Worm (Caenorhabditis elegans): ENCODE results near the gene luc-7L3.

Gene luc-7L3

ce11 chrII:86794-87193 lies 11.0 kb downstream of the luc-7L3 start:
- TF ChIP-seq ceh-36 (tag; optimal IDR thresholded peaks at IDR 0.05) (no peak), tra-4 (tag; optimal IDR thresholded peaks at IDR 0.05) (no peak), flt-1 (GFP tag; IDR thresholded peaks at IDR 0.05) (no peak), aly-1 (tag; optimal IDR thresholded peaks at IDR 0.05) (no peak), scrt-1 (GFP tag; IDR thresholded peaks at IDR 0.05) (no peak), F13C5.2 (tag; optimal IDR thresholded peaks at IDR 0.05) (no peak), sea-1 (GFP tag; conservative IDR thresholded peaks at IDR 0.05) (no peak), tbx-11 (GFP tag; IDR thresholded peaks at IDR 0.05) (no peak), B0310.2 (tag; optimal IDR thresholded peaks at IDR 0.05) (no peak), ama-1 (optimal IDR thresholded peaks at IDR 0.05) (no peak), hmg-4 (GFP tag; optimal IDR thresholded peaks at IDR 0.05) (no peak), ets-7 (tag; optimal IDR thresholded peaks at IDR 0.05) (no peak), hnd-1 (tag; optimal IDR thresholded peaks at IDR 0.05) (no peak), hmbx-1 (tag; optimal IDR thresholded peaks at IDR 0.05) (no peak)

ce11 chrII:84134-84533 lies 13.7 kb downstream of the luc-7L3 start, which contains the start of gene C50D2.6:
C50D2.6 (plus strand) TSS chrII:84434.
- TF ChIP-seq ama-1 (optimal IDR thresholded peaks at IDR 0.05) (no peak), pes-1 (GFP tag; IDR thresholded peaks at IDR 0.05) (no peak), ceh-36 (tag; optimal IDR thresholded peaks at IDR 0.05) (no peak), aly-1 (tag; optimal IDR thresholded peaks at IDR 0.05) (no peak), tra-4 (tag; optimal IDR thresholded peaks at IDR 0.05) (no peak), sea-1 (GFP tag; conservative IDR thresholded peaks at IDR 0.05) (no peak), flt-1 (GFP tag; IDR thresholded peaks at IDR 0.05) (no peak), ets-7 (tag; optimal IDR thresholded peaks at IDR 0.05) (no peak), tbx-37 (GFP tag; conservative IDR thresholded peaks at IDR 0.05) (no peak), F13C5.2 (tag; optimal IDR thresholded peaks at IDR 0.05) (no peak), hmbx-1 (tag; optimal IDR thresholded peaks at IDR 0.05) (no peak), B0310.2 (tag; optimal IDR thresholded peaks at IDR 0.05) (no peak), scrt-1 (GFP tag; IDR thresholded peaks at IDR 0.05) (no peak), ceh-13 (GFP tag; optimal IDR thresholded peaks at IDR 0.05) (no peak), tbx-11 (GFP tag; IDR thresholded peaks at IDR 0.05) (no peak), hmg-4 (GFP tag; optimal IDR thresholded peaks at IDR 0.05) (no peak), hnd-1 (tag; optimal IDR thresholded peaks at IDR 0.05) (no peak)

DNA sequence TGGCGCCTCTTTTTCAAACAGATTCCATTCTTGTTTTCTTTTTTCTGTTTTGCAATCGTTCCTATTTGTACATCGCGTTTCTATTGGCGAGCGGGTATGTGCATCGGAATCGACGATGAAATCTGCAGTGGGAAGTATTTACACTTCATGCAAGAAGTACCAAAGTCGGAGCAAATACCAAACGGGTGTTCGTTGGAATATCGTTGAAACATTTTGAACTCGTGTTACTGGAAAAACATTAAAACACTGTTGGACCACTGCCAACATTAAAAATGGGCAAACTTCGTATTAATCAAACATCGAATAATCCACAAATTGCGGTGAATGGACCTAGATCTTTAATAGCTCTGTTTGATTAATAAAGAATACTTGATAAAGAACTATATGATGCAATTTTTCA lies 18.7 kb downstream of the luc-7L3 start, which contains the start of gene C23H3.9:
C23H3.9 (minus strand) TSS at position 101 of the 400 bp plus-strand sequence.
- no peak for TF ChIP-seq scrt-1 (GFP tag; IDR thresholded peaks at IDR 0.05)
- TF ChIP-seq flt-1 (GFP tag; IDR thresholded peaks at IDR 0.05), result no peak
- TF ChIP-seq ets-7 (tag; optimal IDR thresholded peaks at IDR 0.05), result no peak
- no peak for TF ChIP-seq pes-1 (GFP tag; IDR thresholded peaks at IDR 0.05)

DNA sequence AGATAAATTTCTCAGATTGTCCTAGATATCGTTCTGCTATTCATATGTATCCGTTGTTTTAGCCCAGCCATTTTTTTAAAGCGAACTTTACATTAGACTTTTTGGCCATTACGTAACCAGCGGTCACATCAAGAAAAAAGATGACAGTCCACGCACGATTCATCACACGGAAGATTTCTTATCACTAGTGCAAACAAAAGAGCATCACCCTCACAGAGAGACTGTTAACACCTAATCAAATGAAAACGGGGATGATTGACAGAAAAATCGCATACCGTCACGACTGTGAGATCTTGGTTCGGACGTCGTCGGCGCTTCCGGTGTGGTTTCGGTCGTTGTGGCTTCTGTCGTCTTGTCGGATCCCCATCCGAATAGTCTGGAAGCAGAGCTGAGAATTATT lies 21.2 kb downstream of the luc-7L3 start:
- TF ChIP-seq aly-1 (tag; optimal IDR thresholded peaks at IDR 0.05) (no peak), tra-4 (tag; optimal IDR thresholded peaks at IDR 0.05) (no peak), ceh-13 (GFP tag; optimal IDR thresholded peaks at IDR 0.05) (no peak), tbx-11 (GFP tag; IDR thresholded peaks at IDR 0.05) (no peak), F13C5.2 (tag; optimal IDR thresholded peaks at IDR 0.05) (no peak), hmbx-1 (tag; optimal IDR thresholded peaks at IDR 0.05) (no peak), ceh-36 (tag; optimal IDR thresholded peaks at IDR 0.05) (no peak), pes-1 (GFP tag; IDR thresholded peaks at IDR 0.05) (no peak), hnd-1 (tag; optimal IDR thresholded peaks at IDR 0.05) (no peak), tbx-37 (GFP tag; conservative IDR thresholded peaks at IDR 0.05) (no peak), sea-1 (GFP tag; conservative IDR thresholded peaks at IDR 0.05) (no peak), B0310.2 (tag; optimal IDR thresholded peaks at IDR 0.05) (no peak), hmg-4 (GFP tag; optimal IDR thresholded peaks at IDR 0.05) (no peak), scrt-1 (GFP tag; IDR thresholded peaks at IDR 0.05) (no peak), ama-1 (optimal IDR thresholded peaks at IDR 0.05) (no peak), ets-7 (tag; optimal IDR thresholded peaks at IDR 0.05) (no peak), flt-1 (GFP tag; IDR thresholded peaks at IDR 0.05) (no peak)

DNA sequence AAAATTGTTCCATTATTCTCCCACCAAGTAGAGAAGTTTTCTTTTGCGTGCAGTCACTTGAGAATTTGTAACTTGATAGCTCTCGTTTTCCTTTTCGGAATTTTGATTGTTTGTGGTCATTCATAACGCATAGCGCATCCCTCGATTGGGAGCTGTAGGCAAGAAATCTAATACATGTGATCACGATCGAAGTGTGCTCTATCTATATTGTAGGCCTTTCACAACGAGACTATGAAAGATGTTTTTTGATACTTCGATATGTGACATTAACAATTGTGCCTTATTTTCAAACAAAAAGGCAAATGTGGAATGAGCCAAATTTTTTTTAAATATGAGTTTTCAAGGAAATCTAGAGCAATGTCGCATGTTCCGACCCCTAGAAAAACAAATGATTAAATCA lies 22.0 kb downstream of the luc-7L3 start:
- no peak for TF ChIP-seq hmg-4 (GFP tag; optimal IDR thresholded peaks at IDR 0.05)
- no peak for TF ChIP-seq hmbx-1 (tag; optimal IDR thresholded peaks at IDR 0.05)
- no peak for TF ChIP-seq B0310.2 (tag; optimal IDR thresholded peaks at IDR 0.05)
- no peak for TF ChIP-seq hnd-1 (tag; optimal IDR thresholded peaks at IDR 0.05)
- TF ChIP-seq scrt-1 (GFP tag; IDR thresholded peaks at IDR 0.05), result no peak
- TF ChIP-seq F13C5.2 (tag; optimal IDR thresholded peaks at IDR 0.05), result no peak
- no peak for TF ChIP-seq flt-1 (GFP tag; IDR thresholded peaks at IDR 0.05)
- no peak for TF ChIP-seq ets-7 (tag; optimal IDR thresholded peaks at IDR 0.05)
- TF ChIP-seq tbx-37 (GFP tag; conservative IDR thresholded peaks at IDR 0.05), result no peak
- no peak for TF ChIP-seq ceh-13 (GFP tag; optimal IDR thresholded peaks at IDR 0.05)
- no peak for TF ChIP-seq pes-1 (GFP tag; IDR thresholded peaks at IDR 0.05)

DNA sequence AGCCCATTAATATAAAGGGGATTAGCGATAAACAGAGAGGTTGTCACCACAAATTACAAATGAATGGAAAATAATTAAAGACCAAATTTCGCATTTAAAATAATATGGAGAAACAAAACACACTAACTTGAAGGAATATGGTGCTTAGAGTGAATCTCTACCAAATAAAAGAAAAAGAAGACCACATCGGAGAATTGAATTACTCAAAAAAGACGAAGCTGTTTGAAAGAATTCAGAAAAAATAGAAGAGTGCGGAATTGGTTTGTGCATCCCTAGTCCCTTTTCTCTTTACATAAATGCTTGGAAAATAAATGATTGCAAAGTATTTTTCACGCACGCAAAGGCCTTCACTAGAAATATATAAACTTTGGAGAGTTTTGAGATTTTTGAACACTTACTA lies 23.9 kb downstream of the luc-7L3 start:
- no peak for TF ChIP-seq hmbx-1 (tag; optimal IDR thresholded peaks at IDR 0.05)
- TF ChIP-seq scrt-1 (GFP tag; IDR thresholded peaks at IDR 0.05), result no peak
- TF ChIP-seq hmg-4 (GFP tag; optimal IDR thresholded peaks at IDR 0.05), result no peak
- no peak for TF ChIP-seq aly-1 (tag; optimal IDR thresholded peaks at IDR 0.05)
- no peak for TF ChIP-seq F13C5.2 (tag; optimal IDR thresholded peaks at IDR 0.05)
- TF ChIP-seq tbx-11 (GFP tag; IDR thresholded peaks at IDR 0.05), result no peak
- TF ChIP-seq flt-1 (GFP tag; IDR thresholded peaks at IDR 0.05), result no peak
- no peak for TF ChIP-seq sea-1 (GFP tag; conservative IDR thresholded peaks at IDR 0.05)
- TF ChIP-seq ceh-13 (GFP tag; optimal IDR thresholded peaks at IDR 0.05), result no peak
- no peak for TF ChIP-seq ceh-36 (tag; optimal IDR thresholded peaks at IDR 0.05)
- no peak for TF ChIP-seq ama-1 (optimal IDR thresholded peaks at IDR 0.05)
- TF ChIP-seq ets-7 (tag; optimal IDR thresholded peaks at IDR 0.05), result no peak
- TF ChIP-seq B0310.2 (tag; optimal IDR thresholded peaks at IDR 0.05), result no peak
- no peak for TF ChIP-seq hnd-1 (tag; optimal IDR thresholded peaks at IDR 0.05)

ce11 chrII:73329-73728 lies 24.5 kb downstream of the luc-7L3 start:
- no peak for TF ChIP-seq hnd-1 (tag; optimal IDR thresholded peaks at IDR 0.05)
- no peak for TF ChIP-seq ets-7 (tag; optimal IDR thresholded peaks at IDR 0.05)
- no peak for TF ChIP-seq ama-1 (optimal IDR thresholded peaks at IDR 0.05)
- no peak for TF ChIP-seq hmbx-1 (tag; optimal IDR thresholded peaks at IDR 0.05)

DNA sequence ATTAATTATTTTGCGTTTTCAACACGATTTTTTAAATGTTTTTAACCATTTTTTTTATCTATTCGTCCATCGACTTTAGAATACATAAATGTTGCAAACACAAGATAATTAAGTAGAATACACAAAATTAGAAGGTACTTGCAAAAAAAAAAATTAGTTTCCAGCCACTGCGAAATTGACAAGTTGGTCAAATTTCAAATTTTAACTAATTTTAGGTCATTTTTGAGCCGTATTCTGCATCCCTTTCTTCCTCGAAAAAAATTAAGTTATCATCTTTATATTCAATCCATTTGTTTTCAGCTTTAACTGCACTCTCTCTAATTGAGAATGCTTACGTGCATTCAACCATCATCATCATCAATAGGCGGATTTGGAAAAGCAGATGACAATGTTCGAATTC lies 28.5 kb downstream of the luc-7L3 start, which contains the start of gene egl-26:
egl-26 (plus strand) TSS at position 301 of the 400 bp plus-strand sequence.
- TF ChIP-seq hmbx-1 (tag; optimal IDR thresholded peaks at IDR 0.05), result no peak
- TF ChIP-seq sea-1 (GFP tag; conservative IDR thresholded peaks at IDR 0.05), result no peak
- TF ChIP-seq F13C5.2 (tag; optimal IDR thresholded peaks at IDR 0.05), result no peak
- TF ChIP-seq hnd-1 (tag; optimal IDR thresholded peaks at IDR 0.05), result no peak
- no peak for TF ChIP-seq tra-4 (tag; optimal IDR thresholded peaks at IDR 0.05)
- TF ChIP-seq tbx-37 (GFP tag; conservative IDR thresholded peaks at IDR 0.05), result no peak
- no peak for TF ChIP-seq B0310.2 (tag; optimal IDR thresholded peaks at IDR 0.05)
- TF ChIP-seq ets-7 (tag; optimal IDR thresholded peaks at IDR 0.05), result no peak
- no peak for TF ChIP-seq flt-1 (GFP tag; IDR thresholded peaks at IDR 0.05)
- no peak for TF ChIP-seq pes-1 (GFP tag; IDR thresholded peaks at IDR 0.05)
- TF ChIP-seq scrt-1 (GFP tag; IDR thresholded peaks at IDR 0.05), result no peak
- no peak for TF ChIP-seq ceh-36 (tag; optimal IDR thresholded peaks at IDR 0.05)
- TF ChIP-seq aly-1 (tag; optimal IDR thresholded peaks at IDR 0.05), result no peak

Measured in whole organism, early embryonic.